Worm (Caenorhabditis elegans): Measurements from ENCODE around the gene T25E4.1.
A peak's percentile ranks its signal among the peaks of the same experiment; 100 is the strongest.

ce11 chrII:5572082-5572746, 5.9 kb upstream of the T25E4.1 start:
- TF ChIP-seq nhr-41 (GFP tag; IDR thresholded peaks at IDR 0.05) (no peak), nhr-77 (tag; optimal IDR thresholded peaks at IDR 0.05) (no peak), fos-1 (tag; optimal IDR thresholded peaks at IDR 0.05) (no peak), F49E8.2 (tag; optimal IDR thresholded peaks at IDR 0.05; ENCODE audit: borderline replicate concordance) (no peak), mdl-1 (tag; optimal IDR thresholded peaks at IDR 0.05) (peak in 1 of 2 experiments; percentile 46), hlh-11 (tag; optimal IDR thresholded peaks at IDR 0.05) (peak; percentile 64), skn-1 (tag; optimal IDR thresholded peaks at IDR 0.05) (no peak), snpc-4 (tag; optimal IDR thresholded peaks at IDR 0.05) (no peak), tag-97 (GFP tag; IDR thresholded peaks at IDR 0.05) (no peak), duxl-1 (tag; optimal IDR thresholded peaks at IDR 0.05; ENCODE audit: poor library complexity) (no peak), unc-62 (GFP tag; optimal IDR thresholded peaks at IDR 0.05 in 1 of 2) (no peak), unc-62 (tag; optimal IDR thresholded peaks at IDR 0.05) (no peak), ama-1 (optimal IDR thresholded peaks at IDR 0.05) (no peak), nhr-11 (tag; optimal IDR thresholded peaks at IDR 0.05) (no peak)

Data from whole organism, L4 larva.